Fruit fly (Drosophila melanogaster): ENCODE results near the gene CG9312.

Gene CG9312

DNA sequence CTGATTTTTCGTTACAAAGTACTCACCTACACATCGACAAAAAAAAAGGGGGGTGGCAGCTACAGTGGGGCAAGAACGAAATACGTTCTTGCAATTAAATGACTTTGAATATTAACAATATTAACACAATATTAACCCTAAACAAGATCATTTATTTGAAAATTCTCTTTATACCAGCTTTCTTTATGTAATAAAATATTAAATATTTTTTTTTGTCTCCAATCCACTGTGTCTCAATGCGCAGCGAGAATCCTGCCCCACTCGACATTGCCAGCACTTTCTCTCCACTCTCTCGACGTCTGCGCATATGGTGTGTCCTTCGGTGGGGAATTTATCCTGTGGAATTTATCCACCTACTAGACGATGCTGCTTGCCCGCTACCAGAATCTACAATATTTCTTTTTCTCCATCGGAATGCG, 34.9 kb downstream of the CG9312 start (continued):
- TF ChIP-seq danr (GFP tag; IDR thresholded peaks at IDR 0.05) (peak; percentile 74), C15 (GFP tag; IDR thresholded peaks at IDR 0.05) (peak; percentile 78; the same call in 2 of the 3 replicates), Dek (tag; optimal IDR thresholded peaks at IDR 0.05) (peak; percentile 85), CG1792 (GFP tag; optimal IDR thresholded peaks at IDR 0.05) (no peak), CG7928 (GFP tag; optimal IDR thresholded peaks at IDR 0.05) (peak; percentile 41), bigmax (GFP tag; optimal IDR thresholded peaks at IDR 0.05) (no peak), crp (GFP tag; optimal IDR thresholded peaks at IDR 0.05) (peak in 1 of 2 experiments; percentile 43), CG3995 (GFP tag; optimal IDR thresholded peaks at IDR 0.05) (peak; percentile 16), slbo (GFP tag; IDR thresholded peaks at IDR 0.05) (peak; percentile 95), fd96Cb (tag; optimal IDR thresholded peaks at IDR 0.05) (peak; percentile 86), CG18262 (tag; optimal IDR thresholded peaks at IDR 0.05) (peak; percentile 79), CG16779 (GFP tag; IDR thresholded peaks at IDR 0.05) (peak; percentile 86), Six4 (GFP tag; optimal IDR thresholded peaks at IDR 0.05) (peak; percentile 75), sqz (GFP tag; optimal IDR thresholded peaks at IDR 0.05) (peak; percentile 85), CG12769 (tag; optimal IDR thresholded peaks at IDR 0.05) (peak; percentile 6), sisA (GFP tag; IDR thresholded peaks at IDR 0.05) (peak; percentile 90), hbn (GFP tag; IDR thresholded peaks at IDR 0.05; ENCODE audit: partially characterized antibody) (no peak), CG7271 (tag; optimal IDR thresholded peaks at IDR 0.05) (peak; percentile 61), Dip3 (GFP tag; optimal IDR thresholded peaks at IDR 0.05) (peak; percentile 42), CG30020 (tag; optimal IDR thresholded peaks at IDR 0.05) (no peak), CG8924 (tag; optimal IDR thresholded peaks at IDR 0.05) (peak; percentile 76), CG16813 (GFP tag; IDR thresholded peaks at IDR 0.05; ENCODE audit: partially characterized antibody) (no peak; the same call in 2 of the 3 replicates), Tbp (GFP tag; optimal IDR thresholded peaks at IDR 0.05) (no peak), CG3847 (GFP tag; IDR thresholded peaks at IDR 0.05) (peak; percentile 93), CG8359 (GFP tag; optimal IDR thresholded peaks at IDR 0.05; ENCODE audit: borderline replicate concordance) (peak; percentile 62), Mes4 (GFP tag; optimal IDR thresholded peaks at IDR 0.05) (peak; percentile 16), Ets65A (GFP tag) (peak; percentile 86), so (GFP tag; IDR thresholded peaks at IDR 0.05) (peak; percentile 95), CG9727 (GFP tag; optimal IDR thresholded peaks at IDR 0.05) (peak; percentile 93), CG9876 (GFP tag; optimal IDR thresholded peaks at IDR 0.05) (no peak), sr (GFP tag; IDR thresholded peaks at IDR 0.05) (peak; percentile 41; the same call in 1 of the 3 replicates), CG17612 (GFP tag; IDR thresholded peaks at IDR 0.05) (peak; percentile 73), trem (tag; optimal IDR thresholded peaks at IDR 0.05) (peak; percentile 15), Deaf1 (tag; optimal IDR thresholded peaks at IDR 0.05) (peak; percentile 32), CG12104 (GFP tag; optimal IDR thresholded peaks at IDR 0.05) (peak; percentile 89), pum (GFP tag; optimal IDR thresholded peaks at IDR 0.05) (peak; percentile 50), lilli (GFP tag; optimal IDR thresholded peaks at IDR 0.05) (peak; percentile 79), wdn (GFP tag; IDR thresholded peaks at IDR 0.05) (peak; percentile 93), Hmx (GFP tag; optimal IDR thresholded peaks at IDR 0.05) (peak; percentile 39), nmo (GFP tag; optimal IDR thresholded peaks at IDR 0.05) (peak; percentile 91), CG10366 (GFP tag; IDR thresholded peaks at IDR 0.05) (peak; percentile 91), CG9437 (GFP tag; optimal IDR thresholded peaks at IDR 0.05) (peak; percentile 79), CG10321 (GFP tag; IDR thresholded peaks at IDR 0.05) (peak; percentile 76), CG5180 (GFP tag; optimal IDR thresholded peaks at IDR 0.05) (peak; percentile 77), CG2129 (GFP tag; IDR thresholded peaks at IDR 0.05; ENCODE audit: partially characterized antibody) (no peak), Side (GFP tag; optimal IDR thresholded peaks at IDR 0.05) (peak; percentile 37), TFAM (GFP tag; optimal IDR thresholded peaks at IDR 0.05) (peak; percentile 23), tna (GFP tag; IDR thresholded peaks at IDR 0.05; ENCODE audit: partially characterized antibody) (no peak), vfl (GFP tag; optimal IDR thresholded peaks at IDR 0.05) (peak; percentile 65), tin (GFP tag; optimal IDR thresholded peaks at IDR 0.05) (peak; percentile 92), Xrp1 (GFP tag; IDR thresholded peaks at IDR 0.05) (peak; percentile 97)

All from whole organism, embryonic.